Fruit fly (Drosophila melanogaster) whole organism, wandering third instar larva: Measurements from ENCODE around the gene Pka-C2.

ENCODE experiments used
- Abd-B ChIP-seq: fragments of >200 bp; optimal IDR thresholded peaks from 2 replicates; lab custom pipeline; 2017; ENCODE audit warnings: missing biosample characterization, missing genetic modification characterization
- CG32264 ChIP-seq: fragments of 200-800 bp; sonication (Bioruptor generic); optimal IDR thresholded peaks from 2 replicates; lab custom pipeline; 2016; ENCODE audit warnings: missing biosample characterization, missing genetic modification characterization
- CG9705 ChIP-seq: fragments of 200-800 bp; sonication (Bioruptor generic); optimal IDR thresholded peaks from 2 replicates; lab custom pipeline; 2018; ENCODE audit warnings: missing biosample characterization, mild to moderate bottlenecking, missing genetic modification characterization
- CrebA ChIP-seq: fragments of 200-800 bp; sonication (Bioruptor generic); optimal IDR thresholded peaks from 2 replicates; lab custom pipeline; 2016; ENCODE audit warnings: missing biosample characterization, mild to moderate bottlenecking, missing genetic modification characterization, borderline replicate concordance
- Dfd ChIP-seq: fragments of >200 bp; optimal IDR thresholded peaks from 2 replicates; lab custom pipeline; 2017; ENCODE audit warnings: missing biosample characterization, missing genetic modification characterization
- GATAd ChIP-seq: sonication (Bioruptor generic); optimal IDR thresholded peaks from 2 replicates; lab custom pipeline; 2016; ENCODE audit warnings: missing biosample characterization, missing genetic modification characterization
- Hnf4 ChIP-seq: fragments of 200-800 bp; sonication (Bioruptor generic); optimal IDR thresholded peaks from 2 replicates; lab custom pipeline; 2016; ENCODE audit warnings: missing biosample characterization, mild to moderate bottlenecking, missing genetic modification characterization
- Hr78 ChIP-seq: fragments of >200 bp; optimal IDR thresholded peaks from 2 replicates; lab custom pipeline; 2017; ENCODE audit warnings: missing biosample characterization, missing genetic modification characterization
- Hr83 ChIP-seq: fragments of 200-300 bp; sonication (Bioruptor generic); optimal IDR thresholded peaks from 2 replicates; lab custom pipeline; 2016; ENCODE audit warnings: missing biosample characterization, mild to moderate bottlenecking, missing genetic modification characterization, moderate library complexity; ENCODE audit not compliant: poor library complexity, severe bottlenecking
- Jra ChIP-seq: sonication (Bioruptor generic); optimal IDR thresholded peaks from 2 replicates; lab custom pipeline; 2016; ENCODE audit warnings: missing biosample characterization, missing genetic modification characterization
- Myc ChIP-seq: fragments of >200 bp; optimal IDR thresholded peaks from 2 replicates; lab custom pipeline; 2017
- N ChIP-seq: fragments of >200 bp; optimal IDR thresholded peaks from 2 replicates; lab custom pipeline; 2018; ENCODE audit warnings: missing biosample characterization, missing external identifiers, missing genetic modification characterization
- OdsH ChIP-seq: fragments of 200-800 bp; sonication (Bioruptor generic); optimal IDR thresholded peaks from 2 replicates; lab custom pipeline; 2016; ENCODE audit warnings: missing biosample characterization, mild to moderate bottlenecking, missing genetic modification characterization
- Rel ChIP-seq, 2 experiments: fragments of 200-800 bp; sonication (Bioruptor generic) in 1 of 2; optimal IDR thresholded peaks; 2 replicates in 1 of 2; 3 replicates in 1 of 2; lab custom pipeline; 2016 to 2019; ENCODE audit warnings: mild to moderate bottlenecking in 2 of 2, missing biosample characterization in 2 of 2, missing genetic modification characterization in 2 of 2, moderate library complexity in 1 of 2
- Sp1 ChIP-seq: fragments of 200-800 bp; sonication (Bioruptor generic); optimal IDR thresholded peaks from 3 replicates; lab custom pipeline; 2019; ENCODE audit warnings: missing biosample characterization, mild to moderate bottlenecking, missing genetic modification characterization, moderate library complexity
- Vsx2 ChIP-seq: fragments of 200-300, 225-300 bp; sonication (Bioruptor generic); optimal IDR thresholded peaks from 2 replicates; lab custom pipeline; 2018; ENCODE audit warnings: missing biosample characterization, missing genetic modification characterization; ENCODE audit not compliant: partially characterized antibody
- br ChIP-seq: fragments of 200-800 bp; sonication (Bioruptor generic); optimal IDR thresholded peaks from 2 replicates; lab custom pipeline; 2016; ENCODE audit warnings: missing biosample characterization, missing genetic modification characterization
- brk ChIP-seq: fragments of 200-800 bp; sonication (Bioruptor generic); optimal IDR thresholded peaks from 2 replicates; lab custom pipeline; 2016; ENCODE audit warnings: missing biosample characterization, mild to moderate bottlenecking, missing genetic modification characterization
- dl ChIP-seq, 2 experiments: fragments of 175-275, 200-275 bp in 1 of 2; fragments of 200-275 bp in 1 of 2; sonication (Bioruptor generic); optimal IDR thresholded peaks; lab custom pipeline; 2018; ENCODE audit warnings: mild to moderate bottlenecking in 2 of 2, missing biosample characterization in 2 of 2, missing genetic modification characterization in 2 of 2, moderate library complexity in 2 of 2; ENCODE audit not compliant: partially characterized antibody in 2 of 2, insufficient read depth in 1 of 2
- dmrt93B ChIP-seq: fragments of 200-800 bp; sonication (Bioruptor generic); optimal IDR thresholded peaks from 2 replicates; lab custom pipeline; 2018; ENCODE audit warnings: missing biosample characterization, mild to moderate bottlenecking, missing genetic modification characterization
- ey ChIP-seq: fragments of 200-800 bp; sonication (Bioruptor generic); optimal IDR thresholded peaks from 2 replicates; lab custom pipeline; 2016; ENCODE audit warnings: missing biosample characterization, missing genetic modification characterization
- foxo ChIP-seq, 2 experiments: fragments of 200-800 bp; sonication (Bioruptor generic); optimal IDR thresholded peaks; 2 replicates in 1 of 2; 3 replicates in 1 of 2; lab custom pipeline; 2016 to 2017; ENCODE audit warnings: missing biosample characterization in 2 of 2, missing genetic modification characterization in 2 of 2
- fru ChIP-seq: fragments of 200-800 bp; sonication (Bioruptor generic); optimal IDR thresholded peaks from 3 replicates; lab custom pipeline; 2016; ENCODE audit warnings: missing biosample characterization, mild to moderate bottlenecking, missing genetic modification characterization
- h ChIP-seq: fragments of 200-800 bp; sonication (Bioruptor generic); optimal IDR thresholded peaks from 3 replicates; lab custom pipeline; 2016; ENCODE audit warnings: missing biosample characterization, mild to moderate bottlenecking, missing genetic modification characterization
- jim ChIP-seq: fragments of 175-275, 200-325 bp; sonication (Bioruptor generic); optimal IDR thresholded peaks from 2 replicates; lab custom pipeline; 2016; ENCODE audit warnings: missing biosample characterization, mild to moderate bottlenecking, missing genetic modification characterization
- lola ChIP-seq: fragments of >200 bp; optimal IDR thresholded peaks from 2 replicates; lab custom pipeline; 2017; ENCODE audit warnings: missing biosample characterization, missing genetic modification characterization
- pan ChIP-seq: fragments of >200 bp; optimal IDR thresholded peaks from 2 replicates; lab custom pipeline; 2017
- psq ChIP-seq: fragments of 200-800 bp; sonication (Bioruptor generic); optimal IDR thresholded peaks from 3 replicates; lab custom pipeline; 2017; ENCODE audit warnings: missing biosample characterization, mild to moderate bottlenecking, missing genetic modification characterization, moderate library complexity
- rgr ChIP-seq: fragments of 200-800 bp; sonication (Bioruptor generic); optimal IDR thresholded peaks from 3 replicates; lab custom pipeline; 2016; ENCODE audit warnings: missing biosample characterization, mild to moderate bottlenecking, missing genetic modification characterization
- sage ChIP-seq: fragments of 200-800 bp; sonication (Bioruptor generic); optimal IDR thresholded peaks from 2 replicates; lab custom pipeline; 2016; ENCODE audit warnings: missing biosample characterization, mild to moderate bottlenecking, missing genetic modification characterization
- sv ChIP-seq: fragments of 200-800 bp; sonication (Bioruptor generic); optimal IDR thresholded peaks from 3 replicates; lab custom pipeline; 2016; ENCODE audit warnings: missing biosample characterization, missing genetic modification characterization
- tai ChIP-seq: sonication (Bioruptor generic); optimal IDR thresholded peaks from 2 replicates; lab custom pipeline; 2016; ENCODE audit warnings: missing biosample characterization, missing genetic modification characterization
- usp ChIP-seq: fragments of >200 bp; optimal IDR thresholded peaks from 2 replicates; lab custom pipeline; 2017; ENCODE audit warnings: missing biosample characterization, missing genetic modification characterization
- woc ChIP-seq: sonication (Bioruptor generic); optimal IDR thresholded peaks from 2 replicates; lab custom pipeline; 2016; ENCODE audit warnings: missing biosample characterization, mild to moderate bottlenecking, missing genetic modification characterization

The Pka-C2 gene

dm6 chr3R:30725787-30726186, 28.8 kb upstream of the Pka-C2 start, which contains the start of gene eIF4H2:
Gene eIF4H2, plus strand, starts transcription at chr3R:30726087.
- TF ChIP-seq Rel (GFP tag; optimal IDR thresholded peaks at IDR 0.05; lab: Kevin White, UChicago) (no peak), Rel (tag; optimal IDR thresholded peaks at IDR 0.05; lab: Kevin White, UChicago) (no peak), lola (GFP tag; lab: Kevin White, UChicago) (no peak), br (no peak), Myc (lab: Kevin White, UChicago) (no peak), fru (GFP tag; lab: Kevin White, UChicago) (no peak), ey (no peak), CG32264 (GFP tag; lab: Kevin White, UChicago) (no peak), GATAd (GFP tag; lab: Kevin White, UChicago) (no peak), Abd-B (no peak), tai (no peak)

DNA sequence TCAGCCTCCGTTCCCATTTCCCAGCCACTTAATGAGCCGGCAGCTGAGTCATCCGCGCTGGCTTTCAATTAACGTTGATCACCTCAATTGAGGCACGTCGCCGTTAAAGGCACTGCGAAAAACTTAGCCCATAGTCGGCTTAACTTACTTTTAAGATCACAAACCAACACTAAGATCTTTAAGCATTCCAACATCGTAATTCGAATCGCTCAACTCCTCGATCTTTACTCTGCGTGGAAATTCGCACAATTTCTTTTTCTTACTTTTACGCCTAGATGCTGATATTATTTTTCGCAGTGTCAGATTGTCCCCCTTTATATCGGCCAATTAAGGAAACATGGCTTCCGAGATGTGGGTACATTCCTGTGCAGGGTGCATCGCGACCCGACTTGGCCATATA, 25.4 kb upstream of the Pka-C2 start:
- TF ChIP-seq dmrt93B (no peak), CrebA (GFP tag; lab: Kevin White, UChicago) (no peak), psq (GFP tag; lab: Kevin White, UChicago) (no peak), brk (GFP tag; lab: Kevin White, UChicago) (no peak), br (no peak), Hnf4 (no peak), jim (GFP tag; lab: Kevin White, UChicago) (no peak), sage (no peak), dl (GFP tag; optimal IDR thresholded peaks at IDR 0.05; lab: Kevin White, UChicago; ENCODE audit: insufficient read depth in 1 of 2, partially characterized antibody in 2 of 2) (no peak), Hr83 (no peak), foxo (GFP tag; optimal IDR thresholded peaks at IDR 0.05; lab: Kevin White, UChicago) (no peak), Hr78 (no peak), tai (no peak), Jra (no peak), GATAd (GFP tag; lab: Kevin White, UChicago) (no peak), woc (GFP tag; lab: Kevin White, UChicago) (no peak), Abd-B (no peak), N (GFP tag; lab: Kevin White, UChicago) (no peak), Dfd (GFP tag; lab: Kevin White, UChicago) (no peak)

- TF ChIP-seq psq (GFP tag; lab: Kevin White, UChicago) = no peak
- no peak for TF ChIP-seq pan
- no peak for TF ChIP-seq tai
- no peak for TF ChIP-seq sage
- no peak for TF ChIP-seq GATAd (GFP tag; lab: Kevin White, UChicago)
- TF ChIP-seq CrebA (GFP tag; lab: Kevin White, UChicago) = no peak
- no peak for TF ChIP-seq Vsx2
- no peak for TF ChIP-seq jim (GFP tag; lab: Kevin White, UChicago)
- no peak for TF ChIP-seq fru (GFP tag; lab: Kevin White, UChicago)
- no peak for TF ChIP-seq Hnf4
- TF ChIP-seq sv = no peak
- no peak for TF ChIP-seq Sp1 (GFP tag; lab: Kevin White, UChicago)
- no peak for TF ChIP-seq Hr78
- no peak for TF ChIP-seq dl (GFP tag; optimal IDR thresholded peaks at IDR 0.05; lab: Kevin White, UChicago; ENCODE audit: insufficient read depth in 1 of 2, partially characterized antibody in 2 of 2)
- TF ChIP-seq foxo (GFP tag; optimal IDR thresholded peaks at IDR 0.05; lab: Kevin White, UChicago) = no peak
- no peak for TF ChIP-seq Abd-B
- no peak for TF ChIP-seq lola (GFP tag; lab: Kevin White, UChicago)
- TF ChIP-seq N (GFP tag; lab: Kevin White, UChicago) = no peak
These were observed 24.4 kb upstream of the Pka-C2 start for dm6 chr3R:30721215-30721862.

DNA sequence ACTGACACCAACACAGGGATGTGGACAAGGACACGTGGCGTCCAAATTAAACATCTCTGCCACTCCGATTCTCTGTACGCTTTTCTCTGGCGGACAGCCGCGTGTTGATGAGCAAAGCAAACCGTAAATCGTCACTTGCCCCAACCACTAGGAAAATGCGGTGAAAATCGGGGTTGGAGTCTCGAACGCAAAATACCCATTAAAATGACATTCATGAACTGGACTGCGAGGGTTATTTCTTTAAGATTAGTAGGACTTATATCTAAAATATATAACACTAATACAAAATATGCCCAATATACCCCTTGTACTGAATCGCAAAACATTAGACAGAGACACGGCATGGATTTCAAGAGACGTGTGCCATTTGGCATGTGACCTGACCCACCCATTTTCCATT, 21.5 kb upstream of the Pka-C2 start:
- no peak for TF ChIP-seq tai
- TF ChIP-seq lola (GFP tag; lab: Kevin White, UChicago) = no peak
- no peak for TF ChIP-seq Jra
- no peak for TF ChIP-seq Rel (GFP tag; optimal IDR thresholded peaks at IDR 0.05; lab: Kevin White, UChicago)
- no peak for TF ChIP-seq Rel (tag; optimal IDR thresholded peaks at IDR 0.05; lab: Kevin White, UChicago)
- TF ChIP-seq usp = no peak
- TF ChIP-seq CG9705 (GFP tag; lab: Kevin White, UChicago) = no peak
- TF ChIP-seq pan = no peak
- no peak for TF ChIP-seq rgr (GFP tag; lab: Kevin White, UChicago)
- no peak for TF ChIP-seq brk (GFP tag; lab: Kevin White, UChicago)
- TF ChIP-seq OdsH = no peak
- TF ChIP-seq h = no peak
- TF ChIP-seq woc (GFP tag; lab: Kevin White, UChicago) = no peak
